Fruit fly (Drosophila melanogaster): Measurements from ENCODE around the gene CG10413.

Gene CG10413

dm6 chr2L:18628104-18628503 lies 23.1 kb upstream of the CG10413 start (continued):
- no peak for TF ChIP-seq fkh (GFP tag; optimal IDR thresholded peaks at IDR 0.05)
- peak; percentile 32 for TF ChIP-seq net (GFP tag; optimal IDR thresholded peaks at IDR 0.05)
- TF ChIP-seq CG31627 (GFP tag; optimal IDR thresholded peaks at IDR 0.05) = peak; percentile 64
- TF ChIP-seq Gug (GFP tag; IDR thresholded peaks at IDR 0.05) = peak; percentile 67
- TF ChIP-seq Eip75B (GFP tag; optimal IDR thresholded peaks at IDR 0.05) = peak; percentile 77
- TF ChIP-seq CG9139 (GFP tag; optimal IDR thresholded peaks at IDR 0.05) = no peak
- peak; percentile 36 for TF ChIP-seq CG4318 (GFP tag; optimal IDR thresholded peaks at IDR 0.05)
- TF ChIP-seq Met (GFP tag; optimal IDR thresholded peaks at IDR 0.05) = peak; percentile 74
- peak; percentile 76 for TF ChIP-seq Hr4 (GFP tag; optimal IDR thresholded peaks at IDR 0.05)
- peak; percentile 36 for TF ChIP-seq CG7368 (GFP tag; optimal IDR thresholded peaks at IDR 0.05)
- peak; percentile 60 for TF ChIP-seq CG6792 (GFP tag; optimal IDR thresholded peaks at IDR 0.05)
- peak; percentile 28 for TF ChIP-seq CG3032 (tag; optimal IDR thresholded peaks at IDR 0.05)
- no peak for TF ChIP-seq Hr38 (GFP tag; optimal IDR thresholded peaks at IDR 0.05)
- peak; percentile 74 for TF ChIP-seq Lpt (GFP tag; optimal IDR thresholded peaks at IDR 0.05)
- TF ChIP-seq ss (GFP tag; optimal IDR thresholded peaks at IDR 0.05) = no peak
- TF ChIP-seq CG6276 (GFP tag; optimal IDR thresholded peaks at IDR 0.05) = peak; percentile 73
- peak; percentile 62 for TF ChIP-seq CG3919 (GFP tag; optimal IDR thresholded peaks at IDR 0.05)
- TF ChIP-seq Eip93F (GFP tag; optimal IDR thresholded peaks at IDR 0.05) = no peak
- peak; percentile 87 for TF ChIP-seq CG15336 (GFP tag; IDR thresholded peaks at IDR 0.05)
- TF ChIP-seq achi (GFP tag; optimal IDR thresholded peaks at IDR 0.05) = peak; percentile 59
- TF ChIP-seq pdm3 (GFP tag; optimal IDR thresholded peaks at IDR 0.05) = peak; percentile 74
- TF ChIP-seq esn (GFP tag; optimal IDR thresholded peaks at IDR 0.05) = peak; percentile 72
- TF ChIP-seq svp (GFP tag) = peak; percentile 79
- TF ChIP-seq CG10669 (GFP tag; optimal IDR thresholded peaks at IDR 0.05) = peak; percentile 46
- peak; percentile 25 for TF ChIP-seq CG34406 (GFP tag; optimal IDR thresholded peaks at IDR 0.05)
- peak; percentile 79 for TF ChIP-seq CG6163 (GFP tag; IDR thresholded peaks at IDR 0.05)
- peak; percentile 10 for TF ChIP-seq CG1621 (tag; optimal IDR thresholded peaks at IDR 0.05)
- TF ChIP-seq Eip78C (GFP tag) = peak; percentile 87
- TF ChIP-seq vri (GFP tag; optimal IDR thresholded peaks at IDR 0.05) = peak; percentile 66
- peak; percentile 15 for TF ChIP-seq Ets21C (GFP tag; optimal IDR thresholded peaks at IDR 0.05)
- TF ChIP-seq Ets96B (tag; optimal IDR thresholded peaks at IDR 0.05) = peak; percentile 59
- no peak for TF ChIP-seq dac (GFP tag; optimal IDR thresholded peaks at IDR 0.05)
- peak; percentile 58 for TF ChIP-seq CG10631 (GFP tag; optimal IDR thresholded peaks at IDR 0.05)
- peak; percentile 64 for TF ChIP-seq Sox14 (GFP tag; optimal IDR thresholded peaks at IDR 0.05)
- TF ChIP-seq CG6854 (GFP tag; optimal IDR thresholded peaks at IDR 0.05) = peak; percentile 45
- TF ChIP-seq CG11902 (GFP tag; optimal IDR thresholded peaks at IDR 0.05) = no peak

dm6 chr2L:18626987-18627386 lies 21.9 kb upstream of the CG10413 start:
- no peak for TF ChIP-seq eg (GFP tag; IDR thresholded peaks at IDR 0.05)
- TF ChIP-seq Gug (GFP tag; IDR thresholded peaks at IDR 0.05) = no peak
- no peak for TF ChIP-seq CG31627 (GFP tag; optimal IDR thresholded peaks at IDR 0.05)
- TF ChIP-seq salr (GFP tag; optimal IDR thresholded peaks at IDR 0.05) = no peak
- no peak for TF ChIP-seq CG8319 (GFP tag; optimal IDR thresholded peaks at IDR 0.05)
- no peak for TF ChIP-seq CG6808 (GFP tag; optimal IDR thresholded peaks at IDR 0.05)
- no peak for TF ChIP-seq lz (GFP tag; optimal IDR thresholded peaks at IDR 0.05)
- TF ChIP-seq topi (GFP tag; optimal IDR thresholded peaks at IDR 0.05) = peak; percentile 30
- no peak for TF ChIP-seq Blimp-1 (GFP tag; optimal IDR thresholded peaks at IDR 0.05)
- TF ChIP-seq svp (GFP tag) = peak; percentile 85
- TF ChIP-seq CG34406 (GFP tag; optimal IDR thresholded peaks at IDR 0.05) = peak; percentile 19
- TF ChIP-seq CG9139 (GFP tag; optimal IDR thresholded peaks at IDR 0.05) = no peak
- TF ChIP-seq Hr4 (GFP tag; optimal IDR thresholded peaks at IDR 0.05) = no peak
- TF ChIP-seq CG10669 (GFP tag; optimal IDR thresholded peaks at IDR 0.05) = no peak
- no peak for TF ChIP-seq Sox15 (GFP tag; optimal IDR thresholded peaks at IDR 0.05)
- TF ChIP-seq esn (GFP tag; optimal IDR thresholded peaks at IDR 0.05) = peak; percentile 44
- no peak for TF ChIP-seq CG3032 (tag; optimal IDR thresholded peaks at IDR 0.05)
- TF ChIP-seq CG7368 (GFP tag; optimal IDR thresholded peaks at IDR 0.05) = no peak
- TF ChIP-seq Eip93F (GFP tag; optimal IDR thresholded peaks at IDR 0.05) = no peak
- no peak for TF ChIP-seq CG6276 (GFP tag; optimal IDR thresholded peaks at IDR 0.05)
- TF ChIP-seq dsx (GFP tag; optimal IDR thresholded peaks at IDR 0.05; ENCODE audit: poor library complexity, severe bottlenecking) = no peak
- TF ChIP-seq CG3919 (GFP tag; optimal IDR thresholded peaks at IDR 0.05) = no peak
- TF ChIP-seq pdm3 (GFP tag; optimal IDR thresholded peaks at IDR 0.05) = no peak
- TF ChIP-seq CG11762 (GFP tag; optimal IDR thresholded peaks at IDR 0.05; ENCODE audit: insufficient read depth) = no peak
- no peak for TF ChIP-seq fd85E (GFP tag; optimal IDR thresholded peaks at IDR 0.05)
- no peak for TF ChIP-seq CG4318 (GFP tag; optimal IDR thresholded peaks at IDR 0.05)
- TF ChIP-seq CG16779 (tag; optimal IDR thresholded peaks at IDR 0.05) = no peak
- TF ChIP-seq cyc (GFP tag; optimal IDR thresholded peaks at IDR 0.05) = no peak
- no peak for TF ChIP-seq Eip75B (GFP tag; optimal IDR thresholded peaks at IDR 0.05)
- no peak for TF ChIP-seq CG11902 (GFP tag; optimal IDR thresholded peaks at IDR 0.05)
- no peak for TF ChIP-seq CG10631 (GFP tag; optimal IDR thresholded peaks at IDR 0.05)
- no peak for TF ChIP-seq achi (GFP tag; optimal IDR thresholded peaks at IDR 0.05)
- TF ChIP-seq Ets96B (tag; optimal IDR thresholded peaks at IDR 0.05) = no peak

Measured in whole organism, prepupa.